Worm (Caenorhabditis elegans): Measurements from ENCODE around the gene str-20.

DNA sequence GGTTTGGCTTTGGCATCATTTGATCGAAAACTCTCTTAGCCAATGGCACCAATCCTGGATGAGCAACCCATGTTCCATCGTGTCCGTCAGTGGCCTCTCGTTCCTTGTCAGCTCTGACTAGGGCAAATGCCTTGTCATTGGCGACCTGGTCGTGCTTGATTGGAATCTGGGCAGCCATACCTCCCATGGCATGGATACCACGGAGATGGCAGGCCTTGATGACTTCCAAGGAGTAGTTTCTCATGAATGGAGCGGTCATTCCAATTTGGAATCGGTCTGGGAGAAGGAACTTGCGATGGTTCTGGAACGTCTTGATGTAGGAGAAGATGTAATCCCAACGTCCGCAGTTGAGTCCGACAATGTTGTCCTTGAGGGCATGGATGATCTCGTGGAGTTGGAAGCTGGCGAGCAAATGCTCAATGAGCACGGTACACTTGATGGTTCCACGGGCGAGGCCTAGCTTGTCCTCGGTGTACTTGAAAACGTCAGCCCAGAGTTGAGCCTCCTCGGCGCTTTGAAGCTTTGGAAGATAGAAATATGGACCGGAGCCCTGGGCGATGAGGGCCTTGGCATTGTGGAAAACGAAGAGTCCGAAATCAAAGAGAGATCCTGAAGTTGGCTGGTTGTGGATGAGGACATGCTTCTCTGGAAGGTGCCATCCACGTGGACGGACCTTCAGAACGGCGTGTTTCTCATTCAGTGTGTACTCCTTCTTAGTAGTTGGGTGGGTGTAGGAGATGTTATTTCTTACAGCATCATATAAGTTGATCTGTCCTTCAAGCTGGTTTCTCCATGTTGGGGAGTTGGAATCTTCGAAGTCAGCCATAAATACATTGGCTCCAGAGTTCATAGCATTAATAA is 31.1 kb upstream of the str-20 start:
- no peak for TF ChIP-seq flt-1 (GFP tag; IDR thresholded peaks at IDR 0.05)
- TF ChIP-seq hmbx-1 (tag; optimal IDR thresholded peaks at IDR 0.05) = no peak
- no peak for TF ChIP-seq ama-1 (optimal IDR thresholded peaks at IDR 0.05)
- TF ChIP-seq F13C5.2 (tag; optimal IDR thresholded peaks at IDR 0.05) = no peak
- no peak for TF ChIP-seq hnd-1 (tag; optimal IDR thresholded peaks at IDR 0.05)
- TF ChIP-seq ceh-13 (GFP tag; optimal IDR thresholded peaks at IDR 0.05) = no peak
- TF ChIP-seq B0310.2 (tag; optimal IDR thresholded peaks at IDR 0.05) = no peak
- TF ChIP-seq tbx-11 (GFP tag; IDR thresholded peaks at IDR 0.05) = no peak
- TF ChIP-seq sea-1 (GFP tag; conservative IDR thresholded peaks at IDR 0.05) = no peak
- TF ChIP-seq tbx-37 (GFP tag; conservative IDR thresholded peaks at IDR 0.05) = no peak

All from whole organism, early embryonic.